Fruit fly (Drosophila melanogaster): Measurements from ENCODE around the gene CG11498.
A peak's percentile ranks its signal among the peaks of the same experiment; 100 is the strongest.

The CG11498 gene

dm6 chr3R:30189836-30190235 is 29.6 kb upstream of the CG11498 start (continued):
- TF ChIP-seq CG9797 (GFP tag; optimal IDR thresholded peaks at IDR 0.05): no peak
- TF ChIP-seq insv (GFP tag; optimal IDR thresholded peaks at IDR 0.05): no peak
- TF ChIP-seq tll (GFP tag; optimal IDR thresholded peaks at IDR 0.05): no peak
- TF ChIP-seq CG17829 (tag; optimal IDR thresholded peaks at IDR 0.05): peak; percentile 67
- TF ChIP-seq CG14014 (GFP tag; IDR thresholded peaks at IDR 0.05): peak; percentile 79
- peak; percentile 69; the same call in 2 of the 3 replicates for TF ChIP-seq CG11456 (GFP tag; IDR thresholded peaks at IDR 0.05)
- no peak for TF ChIP-seq TFAM (GFP tag; optimal IDR thresholded peaks at IDR 0.05)
- no peak for TF ChIP-seq fu2 (GFP tag; optimal IDR thresholded peaks at IDR 0.05)
- TF ChIP-seq lbe (GFP tag; optimal IDR thresholded peaks at IDR 0.05): no peak
- TF ChIP-seq C15 (GFP tag; IDR thresholded peaks at IDR 0.05): peak; percentile 75; the same call in 2 of the 3 replicates
- peak; percentile 55 for TF ChIP-seq Drgx (GFP tag; IDR thresholded peaks at IDR 0.05)
- peak; percentile 58 for TF ChIP-seq CG8359 (GFP tag; optimal IDR thresholded peaks at IDR 0.05; ENCODE audit: borderline replicate concordance)
- TF ChIP-seq abd-A (tag; optimal IDR thresholded peaks at IDR 0.05): no peak
- TF ChIP-seq Nf-YC (tag; optimal IDR thresholded peaks at IDR 0.05): peak; percentile 52
- 0 out of 2 replicates have a peak, but pooled peaks have one; percentile 31 for TF ChIP-seq NFAT (GFP tag; IDR thresholded peaks at IDR 0.05)
- peak; percentile 77 for TF ChIP-seq CG6272 (GFP tag; IDR thresholded peaks at IDR 0.05)
- no peak for TF ChIP-seq CG7786 (GFP tag; optimal IDR thresholded peaks at IDR 0.05)
- no peak for TF ChIP-seq CG13287 (GFP tag; IDR thresholded peaks at IDR 0.05; ENCODE audit: partially characterized antibody)
- peak; percentile 47 for TF ChIP-seq chn (GFP tag; optimal IDR thresholded peaks at IDR 0.05)
- TF ChIP-seq Awh (GFP tag; IDR thresholded peaks at IDR 0.05): peak; percentile 77
- TF ChIP-seq CG17359 (tag; optimal IDR thresholded peaks at IDR 0.05): peak; percentile 85
- TF ChIP-seq Dip3 (GFP tag; optimal IDR thresholded peaks at IDR 0.05): peak; percentile 55
- TF ChIP-seq Chrac-16 (GFP tag; optimal IDR thresholded peaks at IDR 0.05): peak; percentile 63
- no peak for TF ChIP-seq Elba2 (GFP tag; optimal IDR thresholded peaks at IDR 0.05)
- TF ChIP-seq Fer3 (tag; optimal IDR thresholded peaks at IDR 0.05): peak; percentile 76
- peak; percentile 48 for TF ChIP-seq CG5180 (GFP tag; optimal IDR thresholded peaks at IDR 0.05)
- no peak for TF ChIP-seq CG10431 (GFP tag; optimal IDR thresholded peaks at IDR 0.05)
- no peak for TF ChIP-seq CG12744 (GFP tag; optimal IDR thresholded peaks at IDR 0.05)
- TF ChIP-seq CG7271 (tag; optimal IDR thresholded peaks at IDR 0.05): no peak
- no peak for TF ChIP-seq chinmo (GFP tag; IDR thresholded peaks at IDR 0.05; ENCODE audit: partially characterized antibody)
- peak; percentile 40 for TF ChIP-seq HmgZ (tag; optimal IDR thresholded peaks at IDR 0.05)
- TF ChIP-seq CG4707 (GFP tag; optimal IDR thresholded peaks at IDR 0.05): peak; percentile 30
- peak; percentile 24 for TF ChIP-seq trh (GFP tag; optimal IDR thresholded peaks at IDR 0.05)
- no peak for TF ChIP-seq Tbp (GFP tag; optimal IDR thresholded peaks at IDR 0.05)
- peak; percentile 28; the same call in 1 of the 2 replicates for TF ChIP-seq CG4404 (GFP tag; IDR thresholded peaks at IDR 0.05)
- TF ChIP-seq CG11695 (GFP tag; IDR thresholded peaks at IDR 0.05): peak; percentile 75; the same call in 2 of the 3 replicates
- TF ChIP-seq CG15601 (tag; optimal IDR thresholded peaks at IDR 0.05): peak; percentile 42
- no peak for TF ChIP-seq z (GFP tag; IDR thresholded peaks at IDR 0.05)
- TF ChIP-seq CG3407 (GFP tag; optimal IDR thresholded peaks at IDR 0.05): peak; percentile 68
- TF ChIP-seq hbn (GFP tag; IDR thresholded peaks at IDR 0.05; ENCODE audit: partially characterized antibody): no peak
- no peak for TF ChIP-seq tna (GFP tag; IDR thresholded peaks at IDR 0.05; ENCODE audit: partially characterized antibody)
- TF ChIP-seq bbx (GFP tag; IDR thresholded peaks at IDR 0.05; ENCODE audit: partially characterized antibody): no peak
- peak; percentile 79 for TF ChIP-seq CG17328 (GFP tag; IDR thresholded peaks at IDR 0.05)
- peak; percentile 43 for TF ChIP-seq zen (tag; optimal IDR thresholded peaks at IDR 0.05)
- TF ChIP-seq BtbVII (GFP tag; optimal IDR thresholded peaks at IDR 0.05): peak; percentile 44
- TF ChIP-seq zen2 (GFP tag; IDR thresholded peaks at IDR 0.05; ENCODE audit: partially characterized antibody): no peak
- peak; percentile 26 for TF ChIP-seq emc (GFP tag; optimal IDR thresholded peaks at IDR 0.05)
- TF ChIP-seq luna (GFP tag; optimal IDR thresholded peaks at IDR 0.05): no peak
- TF ChIP-seq CG9609 (GFP tag; optimal IDR thresholded peaks at IDR 0.05): peak; percentile 60
- 0 out of 3 replicates have a peak, but pooled peaks have one; percentile 36 for TF ChIP-seq CG2889 (GFP tag; IDR thresholded peaks at IDR 0.05)
